Worm (Caenorhabditis elegans): ENCODE measurements around the gene acs-6.
"Not testable (repeated sequence)": the region's sequence is repeated elsewhere in the genome, so short reads cannot be mapped to it uniquely, and the experiment has no call there.

DNA sequence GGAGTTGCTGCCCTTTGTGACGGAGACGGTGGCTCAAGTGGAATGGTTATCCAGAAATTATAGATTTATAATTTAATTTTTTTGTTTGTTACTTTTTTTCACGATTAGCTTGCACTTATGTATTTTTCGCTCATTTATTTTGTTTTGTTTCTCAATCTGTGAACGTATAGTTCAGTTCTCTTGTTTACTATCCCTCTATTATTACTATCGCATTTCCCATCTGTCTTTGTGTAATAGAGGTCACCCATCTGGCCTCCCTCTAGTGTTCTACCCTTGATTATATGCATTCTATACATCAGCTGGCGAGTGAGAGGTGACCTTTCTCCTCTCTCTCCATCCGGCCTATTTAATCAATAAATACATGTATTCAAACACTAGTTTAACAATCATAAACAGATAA lies 22.2 kb downstream of the acs-6 start, which contains the start of the genes T02G5.14 and T02G5.15:
- not testable (repeated sequence) for TF ChIP-seq Y53G8AR.9 (GFP tag; conservative IDR thresholded peaks at IDR 0.05); dox-1 (GFP tag; IDR thresholded peaks at IDR 0.05); unc-62 (GFP tag; optimal IDR thresholded peaks at IDR 0.05); B0019.2 (GFP tag; conservative IDR thresholded peaks at IDR 0.05); bed-2 (GFP tag; IDR thresholded peaks at IDR 0.05); madf-8 (GFP tag; conservative IDR thresholded peaks at IDR 0.05); attf-3 (GFP tag; conservative IDR thresholded peaks at IDR 0.05); dpff-1 (tag; optimal IDR thresholded peaks at IDR 0.05); C17E4.6 (GFP tag; IDR thresholded peaks at IDR 0.05); aptf-3 (GFP tag; IDR thresholded peaks at IDR 0.05)
